Fruit fly (Drosophila melanogaster): Measurements from ENCODE around the gene mthl1.

The mthl1 gene

dm6 chrX:16674538-16674937 lies 33.8 kb downstream of the mthl1 start:
- TF ChIP-seq pad (GFP tag; optimal IDR thresholded peaks at IDR 0.05) (no peak), ovo (GFP tag; optimal IDR thresholded peaks at IDR 0.05) (no peak), CG11617 (GFP tag; optimal IDR thresholded peaks at IDR 0.05) (no peak), CG12768 (GFP tag; optimal IDR thresholded peaks at IDR 0.05) (no peak), CG1620 (GFP tag; optimal IDR thresholded peaks at IDR 0.05) (no peak)

dm6 chrX:16676653-16677052 lies 35.9 kb downstream of the mthl1 start, which contains the start of gene CG13012:
Gene CG13012, minus strand, starts transcription at chrX:16676753.
- TF ChIP-seq cic (GFP tag; optimal IDR thresholded peaks at IDR 0.05) (no peak), CG1620 (GFP tag; optimal IDR thresholded peaks at IDR 0.05) (no peak), CG7045 (GFP tag; optimal IDR thresholded peaks at IDR 0.05) (no peak), Hr96 (GFP tag; optimal IDR thresholded peaks at IDR 0.05) (no peak), Clk (GFP tag; optimal IDR thresholded peaks at IDR 0.05) (no peak)

DNA sequence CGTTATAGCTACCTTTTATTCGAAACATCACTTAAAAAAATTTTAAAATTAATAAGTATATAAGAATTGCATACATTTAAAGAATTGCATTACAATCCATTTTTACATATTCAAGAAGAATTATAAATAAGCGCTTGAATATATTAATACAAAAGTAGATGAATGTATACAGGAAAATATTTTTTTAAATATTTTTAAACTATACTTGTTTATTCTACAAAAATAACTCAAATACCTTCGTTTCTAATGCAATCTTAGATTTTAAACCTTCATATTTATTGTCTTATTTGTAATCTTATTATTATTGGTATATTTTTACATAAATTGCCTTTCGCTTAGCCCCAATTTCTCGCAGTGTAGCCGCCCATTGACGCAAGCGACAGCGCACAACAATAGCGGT lies 36.4 kb downstream of the mthl1 start:
- peak; percentile 55 for TF ChIP-seq CG7101 (tag; optimal IDR thresholded peaks at IDR 0.05)
- TF ChIP-seq kay (GFP tag; ENCODE audit: borderline replicate concordance): no peak
- no peak for TF ChIP-seq cnc (optimal IDR thresholded peaks at IDR 0.05)
- TF ChIP-seq CG14711 (tag; optimal IDR thresholded peaks at IDR 0.05): peak; percentile 7
- TF ChIP-seq CG11617 (GFP tag; optimal IDR thresholded peaks at IDR 0.05): peak; percentile 9

dm6 chrX:16678845-16679347 lies 38.1 kb downstream of the mthl1 start, which contains the start of the genes CG13010 and sing:
Gene CG13010, minus strand, starts transcription at chrX:16678945.
Gene sing, plus strand, starts transcription at chrX:16679297.
- no peak for TF ChIP-seq bab1 (GFP tag; optimal IDR thresholded peaks at IDR 0.05)
- TF ChIP-seq Hr96 (GFP tag; optimal IDR thresholded peaks at IDR 0.05): no peak
- no peak for TF ChIP-seq CG12768 (GFP tag; optimal IDR thresholded peaks at IDR 0.05)
- no peak for TF ChIP-seq CG33017 (tag; optimal IDR thresholded peaks at IDR 0.05)
- no peak for TF ChIP-seq tj (GFP tag; optimal IDR thresholded peaks at IDR 0.05)
- TF ChIP-seq CG11617 (GFP tag; optimal IDR thresholded peaks at IDR 0.05): no peak
- no peak for TF ChIP-seq CG5204 (GFP tag; optimal IDR thresholded peaks at IDR 0.05)
- TF ChIP-seq CG14711 (tag; optimal IDR thresholded peaks at IDR 0.05): no peak
- no peak for TF ChIP-seq Mnt (GFP tag; optimal IDR thresholded peaks at IDR 0.05)
- TF ChIP-seq Clk (GFP tag; optimal IDR thresholded peaks at IDR 0.05): no peak
- TF ChIP-seq pad (GFP tag; optimal IDR thresholded peaks at IDR 0.05): no peak
- no peak for TF ChIP-seq toe (GFP tag; optimal IDR thresholded peaks at IDR 0.05)
- no peak for TF ChIP-seq cnc (optimal IDR thresholded peaks at IDR 0.05)
- TF ChIP-seq CG1620 (GFP tag; optimal IDR thresholded peaks at IDR 0.05): no peak
- no peak for TF ChIP-seq CG7101 (tag; optimal IDR thresholded peaks at IDR 0.05)

DNA sequence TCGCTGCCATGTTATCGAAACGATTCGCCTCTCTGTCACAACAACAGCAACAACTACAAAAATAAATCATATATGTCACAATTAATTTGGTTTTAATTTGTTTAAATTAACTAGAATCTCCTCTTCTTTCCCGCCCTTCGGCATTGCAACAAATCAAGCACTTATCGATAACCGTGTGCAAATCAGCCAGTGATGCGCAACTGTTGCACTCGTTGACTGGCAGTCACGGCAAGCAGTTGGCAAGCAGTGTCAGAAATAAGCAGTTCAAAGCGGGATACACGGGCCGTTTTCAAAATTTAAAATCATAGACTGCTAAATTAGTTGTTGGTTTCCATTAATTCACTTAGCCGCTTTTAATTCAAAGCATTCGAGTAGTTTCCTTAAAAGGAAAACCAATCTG lies 43.0 kb downstream of the mthl1 start, which contains the start of gene Axs:
TSS of gene Axs (minus strand) at position 131 of the 400 bp plus-strand sequence.
- no peak for TF ChIP-seq Clk (GFP tag; optimal IDR thresholded peaks at IDR 0.05)
- no peak for TF ChIP-seq CG14711 (tag; optimal IDR thresholded peaks at IDR 0.05)
- no peak for TF ChIP-seq CG1620 (GFP tag; optimal IDR thresholded peaks at IDR 0.05)
- TF ChIP-seq CG7045 (GFP tag; optimal IDR thresholded peaks at IDR 0.05): no peak
- TF ChIP-seq cic (GFP tag; optimal IDR thresholded peaks at IDR 0.05): no peak
- no peak for TF ChIP-seq CG7101 (tag; optimal IDR thresholded peaks at IDR 0.05)
- TF ChIP-seq CG33017 (tag; optimal IDR thresholded peaks at IDR 0.05): no peak

- TF ChIP-seq Mnt (GFP tag; optimal IDR thresholded peaks at IDR 0.05): no peak
- TF ChIP-seq toe (GFP tag; optimal IDR thresholded peaks at IDR 0.05): peak; percentile 25
- TF ChIP-seq ovo (GFP tag; optimal IDR thresholded peaks at IDR 0.05): no peak
- TF ChIP-seq CG5204 (GFP tag; optimal IDR thresholded peaks at IDR 0.05): no peak
Observed at dm6 chrX:16687400-16688105, 46.8 kb downstream of the mthl1 start.

DNA sequence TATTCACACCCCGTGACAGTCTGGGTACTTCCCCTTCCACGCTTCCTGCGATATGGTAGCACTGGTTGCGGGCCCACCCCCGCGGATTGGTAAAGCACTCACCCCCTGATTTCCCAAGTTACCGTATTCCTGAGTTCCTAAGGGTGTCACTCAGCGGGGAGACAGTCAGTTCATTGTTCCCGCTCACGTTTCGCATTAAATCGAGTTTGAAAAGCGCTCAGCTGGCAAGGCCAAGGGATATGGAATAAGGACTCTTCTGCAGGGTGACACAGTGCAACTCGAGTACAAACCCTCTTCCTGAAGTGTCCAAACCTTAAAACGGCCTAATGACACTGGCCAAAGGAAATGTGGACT lies 47.3 kb downstream of the mthl1 start:
- no peak for TF ChIP-seq Clk (GFP tag; optimal IDR thresholded peaks at IDR 0.05)
- TF ChIP-seq pad (GFP tag; optimal IDR thresholded peaks at IDR 0.05): no peak
- no peak for TF ChIP-seq cnc (optimal IDR thresholded peaks at IDR 0.05)
- TF ChIP-seq kay (GFP tag; ENCODE audit: borderline replicate concordance): no peak
- no peak for TF ChIP-seq CG33017 (tag; optimal IDR thresholded peaks at IDR 0.05)
- TF ChIP-seq CG14711 (tag; optimal IDR thresholded peaks at IDR 0.05): no peak
- TF ChIP-seq Mnt (GFP tag; optimal IDR thresholded peaks at IDR 0.05): no peak
- no peak for TF ChIP-seq CG12768 (GFP tag; optimal IDR thresholded peaks at IDR 0.05)
- TF ChIP-seq bab1 (GFP tag; optimal IDR thresholded peaks at IDR 0.05): no peak
- no peak for TF ChIP-seq toe (GFP tag; optimal IDR thresholded peaks at IDR 0.05)
- TF ChIP-seq CG7045 (GFP tag; optimal IDR thresholded peaks at IDR 0.05): no peak
- TF ChIP-seq CG1620 (GFP tag; optimal IDR thresholded peaks at IDR 0.05): no peak

DNA sequence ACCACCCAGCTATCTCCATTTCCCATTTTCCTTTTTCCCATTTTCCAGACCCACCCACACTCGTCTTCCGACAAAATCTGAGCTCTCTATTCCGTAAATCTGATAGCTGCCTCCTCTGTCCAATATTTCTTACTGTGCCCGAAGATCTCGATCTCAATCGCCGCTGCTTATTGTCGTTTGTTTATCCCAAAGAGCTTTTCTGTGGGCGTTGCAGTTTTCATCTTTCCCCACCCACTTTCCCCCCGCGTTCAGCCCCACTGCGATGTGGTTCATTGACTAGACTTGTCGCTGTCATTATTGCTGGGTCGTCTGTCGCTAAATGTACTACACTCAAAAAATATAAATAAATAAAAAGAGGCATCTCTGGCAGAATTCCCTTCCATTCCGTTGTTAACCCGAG lies 48.6 kb downstream of the mthl1 start:
- TF ChIP-seq kay (GFP tag; ENCODE audit: borderline replicate concordance) (no peak), tj (GFP tag; optimal IDR thresholded peaks at IDR 0.05) (peak; percentile 56)
